Fruit fly (Drosophila melanogaster) whole organism, prepupa: ENCODE measurements around the gene Mtr4.

Experiments used
- CG32006 ChIP-seq: fragments of 200-800 bp; sonication (Bioruptor generic); optimal IDR thresholded peaks from 3 replicates; lab custom pipeline; 2017; ENCODE audit warnings: missing biosample characterization, mild to moderate bottlenecking, missing genetic modification characterization
- CG6163 ChIP-seq: fragments of 200-800 bp; sonication (Bioruptor generic); IDR thresholded peaks from 3 replicates; pipeline ENCODE4 v1.3.6; 2022; ENCODE audit warnings: missing biosample characterization, missing genetic modification characterization
- Eip75B ChIP-seq: fragments of 200-800 bp; sonication (Bioruptor generic); optimal IDR thresholded peaks from 3 replicates; lab custom pipeline; 2016; ENCODE audit warnings: missing biosample characterization, missing genetic modification characterization
- Ets21C ChIP-seq: fragments of 200-800 bp; sonication (Bioruptor generic); optimal IDR thresholded peaks from 3 replicates; lab custom pipeline; 2016; ENCODE audit warnings: missing biosample characterization, missing genetic modification characterization
- Gug ChIP-seq: fragments of 200-800 bp; sonication (Bioruptor generic); IDR thresholded peaks from 2 replicates; pipeline ENCODE4 v1.3.6; 2022; ENCODE audit warnings: missing biosample characterization, missing genetic modification characterization
- OdsH ChIP-seq: fragments of 200-800 bp; sonication (Bioruptor generic); optimal IDR thresholded peaks from 3 replicates; lab custom pipeline; 2016; ENCODE audit warnings: missing biosample characterization, missing genetic modification characterization
- achi ChIP-seq: fragments of 200-800 bp; sonication (Bioruptor generic); optimal IDR thresholded peaks from 3 replicates; lab custom pipeline; 2016; ENCODE audit warnings: missing biosample characterization, missing genetic modification characterization
- dsx ChIP-seq: fragments of 200-800 bp; optimal IDR thresholded peaks from 3 replicates; lab custom pipeline; 2019; ENCODE audit warnings: missing biosample characterization, mild to moderate bottlenecking, missing genetic modification characterization, moderate library complexity; ENCODE audit not compliant: poor library complexity, severe bottlenecking
- spab ChIP-seq: fragments of 200-800 bp; sonication (Bioruptor generic); optimal IDR thresholded peaks from 2 replicates; lab custom pipeline; 2017; ENCODE audit warnings: missing biosample characterization, mild to moderate bottlenecking, missing genetic modification characterization, missing genetic modification reagents

- no peak for TF ChIP-seq OdsH (GFP tag; lab: Kevin White, UChicago)
- no peak for TF ChIP-seq achi
- TF ChIP-seq dsx, result no peak
- TF ChIP-seq Ets21C (GFP tag; lab: Kevin White, UChicago), result no peak
- no peak for TF ChIP-seq CG6163 (GFP tag; lab: Robert Waterston, UW)
- TF ChIP-seq Gug (GFP tag; lab: Robert Waterston, UW), result no peak
- no peak for TF ChIP-seq CG32006
- no peak for TF ChIP-seq Eip75B (GFP tag; lab: Kevin White, UChicago)
- TF ChIP-seq spab, result no peak
Observed at dm6 chr2L:15748261-15748553, 3.9 kb upstream of the Mtr4 start.
